Fruit fly (Drosophila melanogaster) whole organism, wandering third instar larva: Measurements from ENCODE around the gene sas.

Source experiments
- Abd-B ChIP-seq: fragments of >200 bp; optimal IDR thresholded peaks from 2 replicates; lab custom pipeline; 2017; ENCODE audit warnings: missing biosample characterization, missing genetic modification characterization
- CG9705 ChIP-seq: fragments of 200-800 bp; sonication (Bioruptor generic); optimal IDR thresholded peaks from 2 replicates; lab custom pipeline; 2018; ENCODE audit warnings: missing biosample characterization, mild to moderate bottlenecking, missing genetic modification characterization
- CrebA ChIP-seq: fragments of 200-800 bp; sonication (Bioruptor generic); optimal IDR thresholded peaks from 2 replicates; lab custom pipeline; 2016; ENCODE audit warnings: missing biosample characterization, mild to moderate bottlenecking, missing genetic modification characterization, borderline replicate concordance
- Dfd ChIP-seq: fragments of >200 bp; optimal IDR thresholded peaks from 2 replicates; lab custom pipeline; 2017; ENCODE audit warnings: missing biosample characterization, missing genetic modification characterization
- Dif ChIP-seq: fragments of 200-275, 200-300 bp; sonication (Bioruptor generic); optimal IDR thresholded peaks from 2 replicates; lab custom pipeline; 2018; ENCODE audit warnings: missing biosample characterization, missing genetic modification characterization; ENCODE audit not compliant: partially characterized antibody
- HLH106 ChIP-seq: fragments of 200-800 bp; optimal IDR thresholded peaks from 3 replicates; lab custom pipeline; 2019; ENCODE audit warnings: missing biosample characterization, mild to moderate bottlenecking, missing genetic modification characterization, moderate library complexity
- Hnf4 ChIP-seq: fragments of 200-800 bp; sonication (Bioruptor generic); optimal IDR thresholded peaks from 2 replicates; lab custom pipeline; 2016; ENCODE audit warnings: missing biosample characterization, mild to moderate bottlenecking, missing genetic modification characterization
- Hr78 ChIP-seq: fragments of >200 bp; optimal IDR thresholded peaks from 2 replicates; lab custom pipeline; 2017; ENCODE audit warnings: missing biosample characterization, missing genetic modification characterization
- Hr83 ChIP-seq: fragments of 200-300 bp; sonication (Bioruptor generic); optimal IDR thresholded peaks from 2 replicates; lab custom pipeline; 2016; ENCODE audit warnings: missing biosample characterization, mild to moderate bottlenecking, missing genetic modification characterization, moderate library complexity; ENCODE audit not compliant: poor library complexity, severe bottlenecking
- Mio ChIP-seq: sonication (Bioruptor generic); optimal IDR thresholded peaks from 2 replicates; lab custom pipeline; 2016; ENCODE audit warnings: missing biosample characterization, missing genetic modification characterization
- Myc ChIP-seq: fragments of >200 bp; optimal IDR thresholded peaks from 2 replicates; lab custom pipeline; 2017
- N ChIP-seq: fragments of >200 bp; optimal IDR thresholded peaks from 2 replicates; lab custom pipeline; 2018; ENCODE audit warnings: missing biosample characterization, missing external identifiers, missing genetic modification characterization
- OdsH ChIP-seq: fragments of 200-800 bp; sonication (Bioruptor generic); optimal IDR thresholded peaks from 2 replicates; lab custom pipeline; 2016; ENCODE audit warnings: missing biosample characterization, mild to moderate bottlenecking, missing genetic modification characterization
- Rel ChIP-seq, 2 experiments: fragments of 200-800 bp; sonication (Bioruptor generic) in 1 of 2; optimal IDR thresholded peaks; 2 replicates in 1 of 2; 3 replicates in 1 of 2; lab custom pipeline; 2016 to 2019; ENCODE audit warnings: mild to moderate bottlenecking in 2 of 2, missing biosample characterization in 2 of 2, missing genetic modification characterization in 2 of 2, moderate library complexity in 1 of 2
- Sp1 ChIP-seq: fragments of 200-800 bp; sonication (Bioruptor generic); optimal IDR thresholded peaks from 3 replicates; lab custom pipeline; 2019; ENCODE audit warnings: missing biosample characterization, mild to moderate bottlenecking, missing genetic modification characterization, moderate library complexity
- Vsx2 ChIP-seq: fragments of 200-300, 225-300 bp; sonication (Bioruptor generic); optimal IDR thresholded peaks from 2 replicates; lab custom pipeline; 2018; ENCODE audit warnings: missing biosample characterization, missing genetic modification characterization; ENCODE audit not compliant: partially characterized antibody
- br ChIP-seq: fragments of 200-800 bp; sonication (Bioruptor generic); optimal IDR thresholded peaks from 2 replicates; lab custom pipeline; 2016; ENCODE audit warnings: missing biosample characterization, missing genetic modification characterization
- brk ChIP-seq: fragments of 200-800 bp; sonication (Bioruptor generic); optimal IDR thresholded peaks from 2 replicates; lab custom pipeline; 2016; ENCODE audit warnings: missing biosample characterization, mild to moderate bottlenecking, missing genetic modification characterization
- dl ChIP-seq, 2 experiments: fragments of 175-275, 200-275 bp in 1 of 2; fragments of 200-275 bp in 1 of 2; sonication (Bioruptor generic); optimal IDR thresholded peaks; lab custom pipeline; 2018; ENCODE audit warnings: mild to moderate bottlenecking in 2 of 2, missing biosample characterization in 2 of 2, missing genetic modification characterization in 2 of 2, moderate library complexity in 2 of 2; ENCODE audit not compliant: partially characterized antibody in 2 of 2, insufficient read depth in 1 of 2
- dmrt93B ChIP-seq: fragments of 200-800 bp; sonication (Bioruptor generic); optimal IDR thresholded peaks from 2 replicates; lab custom pipeline; 2018; ENCODE audit warnings: missing biosample characterization, mild to moderate bottlenecking, missing genetic modification characterization
- dsf ChIP-seq: sonication (Bioruptor generic); optimal IDR thresholded peaks from 2 replicates; lab custom pipeline; 2016; ENCODE audit warnings: missing biosample characterization, missing genetic modification characterization, borderline replicate concordance
- ey ChIP-seq: fragments of 200-800 bp; sonication (Bioruptor generic); optimal IDR thresholded peaks from 2 replicates; lab custom pipeline; 2016; ENCODE audit warnings: missing biosample characterization, missing genetic modification characterization
- foxo ChIP-seq, 2 experiments: fragments of 200-800 bp; sonication (Bioruptor generic); optimal IDR thresholded peaks; 2 replicates in 1 of 2; 3 replicates in 1 of 2; lab custom pipeline; 2016 to 2017; ENCODE audit warnings: missing biosample characterization in 2 of 2, missing genetic modification characterization in 2 of 2
- fru ChIP-seq: fragments of 200-800 bp; sonication (Bioruptor generic); optimal IDR thresholded peaks from 3 replicates; lab custom pipeline; 2016; ENCODE audit warnings: missing biosample characterization, mild to moderate bottlenecking, missing genetic modification characterization
- jim ChIP-seq: fragments of 175-275, 200-325 bp; sonication (Bioruptor generic); optimal IDR thresholded peaks from 2 replicates; lab custom pipeline; 2016; ENCODE audit warnings: missing biosample characterization, mild to moderate bottlenecking, missing genetic modification characterization
- lola ChIP-seq: fragments of >200 bp; optimal IDR thresholded peaks from 2 replicates; lab custom pipeline; 2017; ENCODE audit warnings: missing biosample characterization, missing genetic modification characterization
- pan ChIP-seq: fragments of >200 bp; optimal IDR thresholded peaks from 2 replicates; lab custom pipeline; 2017
- psq ChIP-seq: fragments of 200-800 bp; sonication (Bioruptor generic); optimal IDR thresholded peaks from 3 replicates; lab custom pipeline; 2017; ENCODE audit warnings: missing biosample characterization, mild to moderate bottlenecking, missing genetic modification characterization, moderate library complexity
- rgr ChIP-seq: fragments of 200-800 bp; sonication (Bioruptor generic); optimal IDR thresholded peaks from 3 replicates; lab custom pipeline; 2016; ENCODE audit warnings: missing biosample characterization, mild to moderate bottlenecking, missing genetic modification characterization
- sage ChIP-seq: fragments of 200-800 bp; sonication (Bioruptor generic); optimal IDR thresholded peaks from 2 replicates; lab custom pipeline; 2016; ENCODE audit warnings: missing biosample characterization, mild to moderate bottlenecking, missing genetic modification characterization
- sv ChIP-seq: fragments of 200-800 bp; sonication (Bioruptor generic); optimal IDR thresholded peaks from 3 replicates; lab custom pipeline; 2016; ENCODE audit warnings: missing biosample characterization, missing genetic modification characterization
- tai ChIP-seq: sonication (Bioruptor generic); optimal IDR thresholded peaks from 2 replicates; lab custom pipeline; 2016; ENCODE audit warnings: missing biosample characterization, missing genetic modification characterization
- usp ChIP-seq: fragments of >200 bp; optimal IDR thresholded peaks from 2 replicates; lab custom pipeline; 2017; ENCODE audit warnings: missing biosample characterization, missing genetic modification characterization
- woc ChIP-seq: sonication (Bioruptor generic); optimal IDR thresholded peaks from 2 replicates; lab custom pipeline; 2016; ENCODE audit warnings: missing biosample characterization, mild to moderate bottlenecking, missing genetic modification characterization

sas gene

dm6 chr3R:7137207-7137606, 25.4 kb upstream of the sas start:
- TF ChIP-seq usp (GFP tag; lab: Kevin White, UChicago) (no peak), fru (GFP tag; lab: Kevin White, UChicago) (no peak), psq (GFP tag; lab: Kevin White, UChicago) (no peak), sage (no peak), lola (no peak), Rel (GFP tag; optimal IDR thresholded peaks at IDR 0.05; lab: Kevin White, UChicago) (no peak), Rel (tag; optimal IDR thresholded peaks at IDR 0.05; lab: Kevin White, UChicago) (no peak), N (GFP tag; lab: Kevin White, UChicago) (no peak), br (GFP tag; lab: Kevin White, UChicago) (no peak), dmrt93B (no peak), Dif (GFP tag; lab: Kevin White, UChicago) (no peak), ey (GFP tag; lab: Kevin White, UChicago) (no peak), Myc (lab: Kevin White, UChicago) (no peak), CrebA (GFP tag; lab: Kevin White, UChicago) (no peak)

dm6 chr3R:7138058-7138457, 24.6 kb upstream of the sas start:
- TF ChIP-seq woc (GFP tag; lab: Kevin White, UChicago) (no peak), CG9705 (GFP tag; lab: Kevin White, UChicago) (no peak), dl (GFP tag; optimal IDR thresholded peaks at IDR 0.05; lab: Kevin White, UChicago; ENCODE audit: insufficient read depth in 1 of 2, partially characterized antibody in 2 of 2) (no peak), CrebA (GFP tag; lab: Kevin White, UChicago) (no peak), Hr83 (GFP tag; lab: Kevin White, UChicago) (no peak), OdsH (GFP tag; lab: Kevin White, UChicago) (no peak), Vsx2 (no peak), Rel (GFP tag; optimal IDR thresholded peaks at IDR 0.05; lab: Kevin White, UChicago) (no peak), Rel (tag; optimal IDR thresholded peaks at IDR 0.05; lab: Kevin White, UChicago) (no peak), Hnf4 (GFP tag; lab: Kevin White, UChicago) (no peak)
- TF ChIP-seq, all 38 proteins: peak for 0

dm6 chr3R:7139188-7140038, 23.2 kb upstream of the sas start:
- TF ChIP-seq tai (no peak), sage (no peak), sv (GFP tag; lab: Kevin White, UChicago) (no peak), CrebA (GFP tag; lab: Kevin White, UChicago) (no peak), dsf (GFP tag; lab: Kevin White, UChicago) (no peak), foxo (GFP tag; optimal IDR thresholded peaks at IDR 0.05; lab: Kevin White, UChicago) (no peak), Myc (lab: Kevin White, UChicago) (no peak), woc (GFP tag; lab: Kevin White, UChicago) (no peak), dl (GFP tag; optimal IDR thresholded peaks at IDR 0.05; lab: Kevin White, UChicago; ENCODE audit: insufficient read depth in 1 of 2, partially characterized antibody in 2 of 2) (no peak)

dm6 chr3R:7142580-7142979, 20.0 kb upstream of the sas start:
- TF ChIP-seq HLH106 (no peak), CG9705 (GFP tag; lab: Kevin White, UChicago) (no peak), Sp1 (GFP tag; lab: Kevin White, UChicago) (no peak), Hr78 (no peak), tai (no peak)

- TF ChIP-seq Hnf4 (GFP tag; lab: Kevin White, UChicago) (no peak), pan (no peak), usp (GFP tag; lab: Kevin White, UChicago) (no peak), rgr (GFP tag; lab: Kevin White, UChicago) (peak; percentile 91), br (GFP tag; lab: Kevin White, UChicago) (peak; percentile 80), CG9705 (GFP tag; lab: Kevin White, UChicago) (peak; percentile 44), Dif (GFP tag; lab: Kevin White, UChicago) (no peak), Rel (GFP tag; optimal IDR thresholded peaks at IDR 0.05; lab: Kevin White, UChicago) (no peak), Rel (tag; optimal IDR thresholded peaks at IDR 0.05; lab: Kevin White, UChicago) (no peak), Dfd (GFP tag; lab: Kevin White, UChicago) (no peak), Mio (GFP tag; lab: Kevin White, UChicago) (peak; percentile 28), Hr83 (GFP tag; lab: Kevin White, UChicago) (peak; percentile 97), Vsx2 (no peak), brk (no peak), lola (no peak), tai (no peak), dsf (GFP tag; lab: Kevin White, UChicago) (no peak), dl (GFP tag; optimal IDR thresholded peaks at IDR 0.05; lab: Kevin White, UChicago; ENCODE audit: insufficient read depth in 1 of 2, partially characterized antibody in 2 of 2) (no peak), jim (GFP tag; lab: Kevin White, UChicago) (peak; percentile 62), Abd-B (no peak), fru (GFP tag; lab: Kevin White, UChicago) (peak; percentile 78), sage (no peak), sv (GFP tag; lab: Kevin White, UChicago) (peak; percentile 71), Sp1 (GFP tag; lab: Kevin White, UChicago) (no peak), CrebA (GFP tag; lab: Kevin White, UChicago) (no peak)
Observed at dm6 chr3R:7144245-7144904, 18.2 kb upstream of the sas start, which contains the start of the genes CG14610 and CG2656. CG14610 (minus strand) TSS chr3R:7144295. CG2656 (plus strand) TSS chr3R:7144724.
